Worm (Caenorhabditis elegans) whole organism, L4 larva: ENCODE results near the gene B0252.8.

ENCODE experiments used
- D1046.2 ChIP-seq: fragments of 200-800 bp; sonication (Bioruptor generic); IDR thresholded peaks from 2 replicates; pipeline ENCODE4 v1.3.6; 2022; ENCODE audit warnings: missing genetic modification characterization, missing compliant biosample characterization
- F37D6.2 ChIP-seq: sonication (generic microtip); optimal IDR thresholded peaks from 2 replicates; lab custom pipeline; 2016; ENCODE audit warnings: mild to moderate bottlenecking, missing genetic modification characterization, missing compliant biosample characterization
- F49E8.2 ChIP-seq: sonication (generic microtip); optimal IDR thresholded peaks from 2 replicates; lab custom pipeline; 2016; ENCODE audit warnings: missing compliant biosample characterization, mild to moderate bottlenecking, missing genetic modification characterization, borderline replicate concordance
- T20F7.1 ChIP-seq: fragments of 200-800 bp; sonication (Bioruptor generic); optimal IDR thresholded peaks from 2 replicates; lab custom pipeline; 2018; ENCODE audit warnings: mild to moderate bottlenecking, missing genetic modification characterization, missing compliant biosample characterization
- Y48G9A.11 ChIP-seq: fragments of 200-800 bp; sonication (Bioruptor generic); IDR thresholded peaks from 2 replicates; pipeline ENCODE4 v1.3.6; 2022; ENCODE audit warnings: missing genetic modification reagents, missing genetic modification characterization, missing compliant biosample characterization
- Y75B8A.6 ChIP-seq: fragments of 200-800 bp; sonication (Bioruptor generic); IDR thresholded peaks from 2 replicates; pipeline ENCODE4 v1.3.6; 2022; ENCODE audit warnings: missing genetic modification reagents, missing genetic modification characterization, missing compliant biosample characterization
- aly-2 ChIP-seq: sonication (generic microtip); optimal IDR thresholded peaks from 2 replicates; lab custom pipeline; 2018; ENCODE audit warnings: missing biosample characterization, missing genetic modification characterization
- arid-1 ChIP-seq: fragments of 200-800 bp; sonication (Bioruptor generic); conservative IDR thresholded peaks from 2 replicates; pipeline ENCODE4 v1.3.6; 2022; ENCODE audit warnings: missing genetic modification reagents, missing genetic modification characterization, missing compliant biosample characterization
- attf-4 ChIP-seq: sonication (generic microtip); optimal IDR thresholded peaks from 3 replicates; lab custom pipeline; 2017; ENCODE audit warnings: missing biosample characterization, missing genetic modification characterization
- ceh-28 ChIP-seq: fragments of 150-350 bp; optimal IDR thresholded peaks from 2 replicates; lab custom pipeline; 2014; ENCODE audit warnings: missing biosample characterization, missing genetic modification reagents, missing genetic modification characterization
- ceh-32 ChIP-seq: sonication (generic microtip); optimal IDR thresholded peaks from 2 replicates; lab custom pipeline; 2016; ENCODE audit warnings: mild to moderate bottlenecking, missing genetic modification characterization, missing compliant biosample characterization; ENCODE audit not compliant: poor library complexity
- ceh-44 ChIP-seq: fragments of 200-800 bp; sonication (Bioruptor generic); IDR thresholded peaks from 2 replicates; pipeline ENCODE4 v1.3.6; 2022; ENCODE audit warnings: missing genetic modification reagents, missing genetic modification characterization, missing compliant biosample characterization
- ceh-62 ChIP-seq: sonication (generic microtip); optimal IDR thresholded peaks from 2 replicates; lab custom pipeline; 2017; ENCODE audit warnings: missing biosample characterization, missing genetic modification characterization
- ceh-82 ChIP-seq: sonication (generic microtip); optimal IDR thresholded peaks from 2 replicates; lab custom pipeline; 2017; ENCODE audit warnings: missing biosample characterization, missing genetic modification characterization
- ces-1 ChIP-seq: fragments of 150-350 bp; sonication (generic microtip); optimal IDR thresholded peaks from 4 replicates; lab custom pipeline; 2014; ENCODE audit warnings: missing biosample characterization, missing genetic modification reagents, missing genetic modification characterization
- cey-2 ChIP-seq: sonication (generic microtip); optimal IDR thresholded peaks from 3 replicates; lab custom pipeline; 2017; ENCODE audit warnings: missing genetic modification characterization, mild to moderate bottlenecking, missing compliant biosample characterization, antibody characterized with exemption, borderline replicate concordance; ENCODE audit not compliant: insufficient read depth
- ctbp-1 ChIP-seq: fragments of 200-800 bp; sonication (Bioruptor generic); IDR thresholded peaks from 2 replicates; pipeline ENCODE4 v1.3.6; 2022; ENCODE audit warnings: missing genetic modification reagents, missing genetic modification characterization, missing compliant biosample characterization
- daf-19 ChIP-seq: fragments of 200-800 bp; sonication (Bioruptor generic); conservative IDR thresholded peaks from 2 replicates; pipeline ENCODE4 v1.3.6; 2022; ENCODE audit warnings: missing genetic modification characterization, missing compliant biosample characterization
- dpl-1 ChIP-seq: fragments of 150-350 bp; optimal IDR thresholded peaks from 2 replicates; lab custom pipeline; 2014; ENCODE audit warnings: missing biosample characterization, missing genetic modification reagents, missing genetic modification characterization
- duxl-1 ChIP-seq: sonication (generic microtip); optimal IDR thresholded peaks from 2 replicates; lab custom pipeline; 2016; ENCODE audit warnings: mild to moderate bottlenecking, missing genetic modification characterization, moderate library complexity, missing compliant biosample characterization; ENCODE audit not compliant: poor library complexity
- egl-27 ChIP-seq: sonication (generic microtip); optimal IDR thresholded peaks from 3 replicates; lab custom pipeline; 2017; ENCODE audit warnings: missing biosample characterization, missing genetic modification reagents, missing genetic modification characterization
- fkh-10 ChIP-seq: fragments of 150-350 bp; optimal IDR thresholded peaks from 2 replicates; lab custom pipeline; 2014; ENCODE audit warnings: missing biosample characterization, missing genetic modification reagents, missing genetic modification characterization
- fos-1 ChIP-seq: fragments of 150-350 bp; optimal IDR thresholded peaks from 2 replicates; lab custom pipeline; 2014; ENCODE audit warnings: missing biosample characterization, missing genetic modification characterization
- gei-8 ChIP-seq: fragments of 200-800 bp; sonication (Bioruptor generic); optimal IDR thresholded peaks from 2 replicates; lab custom pipeline; 2018; ENCODE audit warnings: mild to moderate bottlenecking, missing genetic modification characterization, missing compliant biosample characterization
- hmg-1.1 ChIP-seq: fragments of 200-800 bp; sonication (Bioruptor generic); IDR thresholded peaks from 2 replicates; pipeline ENCODE4 v1.3.6; 2022; ENCODE audit warnings: missing genetic modification reagents, missing genetic modification characterization, missing compliant biosample characterization
- jun-1 ChIP-seq: fragments of 150-350 bp; optimal IDR thresholded peaks from 2 replicates; lab custom pipeline; 2014; ENCODE audit warnings: missing biosample characterization, missing genetic modification reagents, missing genetic modification characterization
- lim-7 ChIP-seq: fragments of 200-800 bp; sonication (Bioruptor generic); IDR thresholded peaks from 2 replicates; pipeline ENCODE4 v1.3.6; 2022; ENCODE audit warnings: missing genetic modification characterization, missing compliant biosample characterization
- lin-1 ChIP-seq: fragments of 200-800 bp; sonication (Bioruptor generic); IDR thresholded peaks from 2 replicates; pipeline ENCODE4 v1.3.6; 2022; ENCODE audit warnings: missing genetic modification reagents, missing genetic modification characterization, missing compliant biosample characterization
- lir-3 ChIP-seq: sonication (generic microtip); optimal IDR thresholded peaks from 2 replicates; lab custom pipeline; 2016; ENCODE audit warnings: mild to moderate bottlenecking, missing genetic modification characterization, missing compliant biosample characterization
- madf-9 ChIP-seq: fragments of 200-800 bp; sonication (Bioruptor generic); conservative IDR thresholded peaks from 2 replicates; pipeline ENCODE4 v1.3.6; 2022; ENCODE audit warnings: missing genetic modification reagents, missing genetic modification characterization, missing compliant biosample characterization
- mdl-1 ChIP-seq, 2 experiments: fragments of 150-350 bp in 1 of 2; sonication (generic microtip) in 1 of 2; optimal IDR thresholded peaks; 2 replicates each; lab custom pipeline; 2014 to 2017; ENCODE audit warnings: missing biosample characterization in 2 of 2, missing genetic modification characterization in 2 of 2
- mep-1 ChIP-seq: fragments of 150-350 bp; sonication (generic microtip); optimal IDR thresholded peaks from 3 replicates; lab custom pipeline; 2014; ENCODE audit warnings: missing biosample characterization, missing genetic modification characterization
- mes-2 ChIP-seq: sonication (generic microtip); optimal IDR thresholded peaks from 2 replicates; lab custom pipeline; 2016; ENCODE audit warnings: missing genotype, mild to moderate bottlenecking, missing genetic modification characterization, missing compliant biosample characterization; ENCODE audit not compliant: poor library complexity, severe bottlenecking
- mxl-2 ChIP-seq: fragments of 200-800 bp; sonication (Bioruptor generic); conservative IDR thresholded peaks from 2 replicates; pipeline ENCODE4 v1.3.6; 2022; ENCODE audit warnings: missing genetic modification reagents, missing genetic modification characterization, missing compliant biosample characterization
- nhr-102 ChIP-seq: sonication (generic microtip); optimal IDR thresholded peaks from 2 replicates; lab custom pipeline; 2016; ENCODE audit warnings: mild to moderate bottlenecking, missing genetic modification characterization, moderate library complexity, missing compliant biosample characterization
- nhr-11 ChIP-seq: fragments of 150-350 bp; optimal IDR thresholded peaks from 2 replicates; lab custom pipeline; 2014; ENCODE audit warnings: missing biosample characterization, missing genetic modification characterization
- nhr-237 ChIP-seq: sonication (generic microtip); optimal IDR thresholded peaks from 2 replicates; lab custom pipeline; 2017; ENCODE audit warnings: missing biosample characterization, missing genetic modification characterization
- nhr-41 ChIP-seq: fragments of 200-800 bp; sonication (Bioruptor generic); IDR thresholded peaks from 2 replicates; pipeline ENCODE4 v1.3.6; 2022; ENCODE audit warnings: missing genetic modification reagents, missing genetic modification characterization, missing compliant biosample characterization
- nhr-42 ChIP-seq: fragments of 200-800 bp; sonication (Bioruptor generic); IDR thresholded peaks from 2 replicates; pipeline ENCODE4 v1.3.6; 2022; ENCODE audit warnings: missing genetic modification characterization, missing compliant biosample characterization
- nhr-48 ChIP-seq: sonication (generic microtip); optimal IDR thresholded peaks from 2 replicates; lab custom pipeline; 2016; ENCODE audit warnings: mild to moderate bottlenecking, missing genetic modification characterization, missing compliant biosample characterization
- pha-4 ChIP-seq, 2 experiments: fragments of 150-350 bp in 1 of 2; fragments of 200-800 bp in 1 of 2; sonication (Bioruptor generic) in 1 of 2; IDR thresholded peaks in 1 of 2; optimal IDR thresholded peaks in 1 of 2; 2 replicates each; pipeline versions ENCODE4 v1.3.6 to Lab custom; 2014 to 2022; ENCODE audit warnings: missing genetic modification characterization in 2 of 2, missing genetic modification reagents in 2 of 2, missing biosample characterization in 1 of 2, missing compliant biosample characterization in 1 of 2
- sdz-12 ChIP-seq: fragments of 200-800 bp; sonication (Bioruptor generic); optimal IDR thresholded peaks from 2 replicates; lab custom pipeline; 2018; ENCODE audit warnings: mild to moderate bottlenecking, missing genetic modification characterization, missing compliant biosample characterization
- snpc-1.2 ChIP-seq: fragments of 200-800 bp; sonication (Bioruptor generic); IDR thresholded peaks from 2 replicates; pipeline ENCODE4 v1.3.6; 2022; ENCODE audit warnings: missing genetic modification reagents, missing genetic modification characterization, missing compliant biosample characterization
- snpc-4 ChIP-seq: fragments of 150-350 bp; optimal IDR thresholded peaks from 2 replicates; lab custom pipeline; 2014; ENCODE audit warnings: missing biosample characterization, missing genetic modification characterization
- spr-3 ChIP-seq: fragments of 200-800 bp; sonication (Bioruptor generic); optimal IDR thresholded peaks from 2 replicates; lab custom pipeline; 2018; ENCODE audit warnings: mild to moderate bottlenecking, missing genetic modification characterization, missing compliant biosample characterization
- tra-1 ChIP-seq: fragments of 200-800 bp; sonication (Bioruptor generic); IDR thresholded peaks from 2 replicates; pipeline ENCODE4 v1.3.6; 2022; ENCODE audit warnings: missing genetic modification reagents, missing genetic modification characterization, missing compliant biosample characterization
- vab-7 ChIP-seq: fragments of 200-800 bp; sonication (Bioruptor generic); IDR thresholded peaks from 2 replicates; pipeline ENCODE4 v1.3.6; 2022; ENCODE audit warnings: missing genetic modification reagents, missing genetic modification characterization, missing compliant biosample characterization
- zip-11 ChIP-seq: fragments of 200-800 bp; sonication (Bioruptor generic); IDR thresholded peaks from 2 replicates; pipeline ENCODE4 v1.3.6; 2022; ENCODE audit warnings: missing genetic modification characterization, missing compliant biosample characterization
- ztf-11 ChIP-seq: fragments of 150-350 bp; optimal IDR thresholded peaks from 2 replicates; lab custom pipeline; 2014; ENCODE audit warnings: missing biosample characterization, missing genetic modification characterization

Gene B0252.8

ce11 chrII:6898017-6898779, 17.8 kb upstream of the B0252.8 start, which contains the start of gene hrpl-1 (continued):
- no peak for TF ChIP-seq madf-9 (GFP tag; lab: Robert Waterston, UW)
- no peak for TF ChIP-seq mdl-1 (tag; optimal IDR thresholded peaks at IDR 0.05; lab: Kevin White, UChicago)
- no peak for TF ChIP-seq sdz-12 (GFP tag; lab: Kevin White, UChicago)
- no peak for TF ChIP-seq lir-3
- TF ChIP-seq dpl-1 (GFP tag; lab: Kevin White, UChicago): peak; percentile 11
- TF ChIP-seq ceh-82: no peak
- TF ChIP-seq pha-4 (GFP tag; IDR thresholded peaks at IDR 0.05; lab: Robert Waterston, UW): no peak
- TF ChIP-seq pha-4 (tag; optimal IDR thresholded peaks at IDR 0.05; lab: Kevin White, UChicago): no peak
- no peak for TF ChIP-seq zip-11
- peak; percentile 69 for TF ChIP-seq lim-7 (GFP tag; lab: Robert Waterston, UW)
- TF ChIP-seq snpc-1.2 (GFP tag; lab: Robert Waterston, UW): no peak
- TF ChIP-seq vab-7 (GFP tag; lab: Robert Waterston, UW): peak; percentile 36; the same call in 1 of the 2 replicates
- no peak for TF ChIP-seq nhr-48 (tag; lab: Kevin White, UChicago)
- TF ChIP-seq fos-1: no peak
- no peak for TF ChIP-seq hmg-1.1 (GFP tag; lab: Robert Waterston, UW)
- no peak for TF ChIP-seq daf-19 (GFP tag; lab: Robert Waterston, UW)
- no peak for TF ChIP-seq jun-1 (tag; lab: Kevin White, UChicago)
- TF ChIP-seq nhr-42 (GFP tag; lab: Robert Waterston, UW): no peak
- TF ChIP-seq lin-1 (GFP tag; lab: Robert Waterston, UW): 0 out of 2 replicates have a peak, but pooled peaks have one; percentile 22
- no peak for TF ChIP-seq snpc-4
- TF ChIP-seq Y48G9A.11 (GFP tag; lab: Robert Waterston, UW): no peak
- TF ChIP-seq F37D6.2 (tag; lab: Kevin White, UChicago): no peak
- 0 out of 2 replicates have a peak, but pooled peaks have one; percentile 16 for TF ChIP-seq D1046.2 (GFP tag; lab: Robert Waterston, UW)
- TF ChIP-seq ceh-32 (tag; lab: Kevin White, UChicago): no peak
- no peak for TF ChIP-seq Y75B8A.6
- TF ChIP-seq ceh-62 (tag; lab: Kevin White, UChicago): no peak
- no peak for TF ChIP-seq ceh-44
- TF ChIP-seq nhr-41 (GFP tag; lab: Robert Waterston, UW): no peak
- no peak for TF ChIP-seq attf-4
- TF ChIP-seq ceh-28 (tag; lab: Kevin White, UChicago): no peak
- TF ChIP-seq ces-1 (GFP tag; lab: Kevin White, UChicago): no peak
- no peak for TF ChIP-seq ztf-11 (tag; lab: Kevin White, UChicago)
- no peak for TF ChIP-seq duxl-1
- TF ChIP-seq nhr-11: no peak
- peak; percentile 61 for TF ChIP-seq mes-2 (tag; lab: Kevin White, UChicago)
- no peak for TF ChIP-seq cey-2 (tag; lab: Kevin White, UChicago)
- no peak for TF ChIP-seq fkh-10
- no peak for TF ChIP-seq nhr-102 (tag; lab: Kevin White, UChicago)
- TF ChIP-seq arid-1 (GFP tag; lab: Robert Waterston, UW): 0 out of 2 replicates have a peak, but pooled peaks have one; percentile 26
- peak; percentile 85 for TF ChIP-seq T20F7.1
- TF ChIP-seq aly-2 (tag; lab: Kevin White, UChicago): no peak
- no peak for TF ChIP-seq nhr-237 (tag; lab: Kevin White, UChicago)
- no peak for TF ChIP-seq tra-1 (GFP tag; lab: Robert Waterston, UW)
- TF ChIP-seq mep-1 (tag; lab: Kevin White, UChicago): no peak
- no peak for TF ChIP-seq F49E8.2 (tag; lab: Kevin White, UChicago)
- no peak for TF ChIP-seq mxl-2 (GFP tag; lab: Robert Waterston, UW)
- TF ChIP-seq ctbp-1 (GFP tag; lab: Robert Waterston, UW): peak; percentile 61
- TF ChIP-seq gei-8 (GFP tag; lab: Kevin White, UChicago): no peak
- no peak for TF ChIP-seq spr-3
- TF ChIP-seq egl-27 (tag; lab: Kevin White, UChicago): no peak
